Fruit fly (Drosophila melanogaster): ENCODE measurements around the gene Oli.

The Oli gene

dm6 chr2L:17615471-17615870, 26.5 kb downstream of the Oli start:
- TF ChIP-seq Ptx1 (GFP tag; IDR thresholded peaks at IDR 0.05) (no peak), CG13123 (GFP tag; optimal IDR thresholded peaks at IDR 0.05) (no peak), CG2202 (tag; optimal IDR thresholded peaks at IDR 0.05) (no peak), Doc3 (GFP tag; IDR thresholded peaks at IDR 0.05; ENCODE audit: partially characterized antibody) (no peak), CG33557 (GFP tag; optimal IDR thresholded peaks at IDR 0.05) (no peak), CG9437 (GFP tag; optimal IDR thresholded peaks at IDR 0.05) (no peak), CG4404 (GFP tag; IDR thresholded peaks at IDR 0.05) (no peak), CG9727 (GFP tag; optimal IDR thresholded peaks at IDR 0.05) (no peak), CG18011 (GFP tag; optimal IDR thresholded peaks at IDR 0.05) (no peak), dmrt99B (tag; optimal IDR thresholded peaks at IDR 0.05) (peak; percentile 46), crol (GFP tag; IDR thresholded peaks at IDR 0.05) (no peak), CG9817 (tag; optimal IDR thresholded peaks at IDR 0.05) (no peak), bigmax (GFP tag; optimal IDR thresholded peaks at IDR 0.05) (no peak), CG5180 (GFP tag; optimal IDR thresholded peaks at IDR 0.05) (no peak), Hmr (GFP tag; optimal IDR thresholded peaks at IDR 0.05) (peak; percentile 44), hkb (optimal IDR thresholded peaks at IDR 0.05) (no peak), hkb (GFP tag; IDR thresholded peaks at IDR 0.05) (no peak), Sin3A (optimal IDR thresholded peaks at IDR 0.05) (no peak), klu (GFP tag; IDR thresholded peaks at IDR 0.05) (no peak), scrt (GFP tag; optimal IDR thresholded peaks at IDR 0.05) (peak; percentile 16), Dfd (GFP tag; optimal IDR thresholded peaks at IDR 0.05) (no peak), CG12769 (tag; optimal IDR thresholded peaks at IDR 0.05) (no peak), CG14441 (GFP tag; IDR thresholded peaks at IDR 0.05) (no peak), Neu2 (GFP tag; optimal IDR thresholded peaks at IDR 0.05; ENCODE audit: borderline replicate concordance) (no peak), sim (GFP tag; IDR thresholded peaks at IDR 0.05) (no peak), Dip3 (GFP tag; optimal IDR thresholded peaks at IDR 0.05) (no peak), Sry-δ (GFP tag; optimal IDR thresholded peaks at IDR 0.05) (no peak), CG31224 (GFP tag; IDR thresholded peaks at IDR 0.05) (no peak), aop (GFP tag; IDR thresholded peaks at IDR 0.05) (no peak), Vsx1 (GFP tag; optimal IDR thresholded peaks at IDR 0.05) (no peak), CG8089 (GFP tag; optimal IDR thresholded peaks at IDR 0.05) (no peak), Optix (GFP tag; IDR thresholded peaks at IDR 0.05) (no peak), Gug (GFP tag; IDR thresholded peaks at IDR 0.05) (no peak), Hr51 (GFP tag; optimal IDR thresholded peaks at IDR 0.05) (peak in 1 of 2 experiments; percentile 40), nom (GFP tag; optimal IDR thresholded peaks at IDR 0.05) (no peak), CG4617 (GFP tag; optimal IDR thresholded peaks at IDR 0.05; ENCODE audit: borderline replicate concordance) (no peak), Hey (tag; optimal IDR thresholded peaks at IDR 0.05) (no peak), lov (optimal IDR thresholded peaks at IDR 0.05) (no peak), lov (GFP tag; IDR thresholded peaks at IDR 0.05) (no peak), CG3281 (GFP tag; optimal IDR thresholded peaks at IDR 0.05) (no peak), CG4707 (GFP tag; optimal IDR thresholded peaks at IDR 0.05) (no peak), pnt (GFP tag; optimal IDR thresholded peaks at IDR 0.05) (no peak), pb (GFP tag; optimal IDR thresholded peaks at IDR 0.05) (no peak), zen (tag; optimal IDR thresholded peaks at IDR 0.05) (no peak), corto (GFP tag; optimal IDR thresholded peaks at IDR 0.05) (no peak), CG18262 (tag; optimal IDR thresholded peaks at IDR 0.05) (no peak), CG30431 (GFP tag; optimal IDR thresholded peaks at IDR 0.05) (no peak), stwl (tag; optimal IDR thresholded peaks at IDR 0.05) (no peak), NFAT (GFP tag; IDR thresholded peaks at IDR 0.05) (no peak), CG6854 (GFP tag; optimal IDR thresholded peaks at IDR 0.05) (no peak), NC2α (GFP tag; optimal IDR thresholded peaks at IDR 0.05) (no peak), tna (GFP tag; IDR thresholded peaks at IDR 0.05; ENCODE audit: partially characterized antibody) (no peak)

Measured in whole organism, embryonic.